Worm (Caenorhabditis elegans) whole organism, L4 larva: ENCODE data around the gene Y43F8C.23.
A peak's percentile ranks its signal among the peaks of the same experiment; 100 is the strongest.
"Not testable (repeated sequence)": the region's sequence is repeated elsewhere in the genome, so short reads cannot be mapped to it uniquely, and the experiment has no call there.

Experiments used
- D1046.2 ChIP-seq: fragments of 200-800 bp; sonication (Bioruptor generic); IDR thresholded peaks from 2 replicates; pipeline ENCODE4 v1.3.6; 2022; ENCODE audit warnings: missing genetic modification characterization, missing compliant biosample characterization
- F10B5.3 ChIP-seq: sonication (generic microtip); optimal IDR thresholded peaks from 2 replicates; lab custom pipeline; 2016; ENCODE audit warnings: mild to moderate bottlenecking, missing genetic modification characterization, missing compliant biosample characterization
- F26F4.8 ChIP-seq: fragments of 200-800 bp; sonication (Bioruptor generic); conservative IDR thresholded peaks from 2 replicates; pipeline ENCODE4 v1.3.6; 2022; ENCODE audit warnings: missing genetic modification characterization, missing compliant biosample characterization
- F44E2.7 ChIP-seq: fragments of 200-800 bp; sonication (Bioruptor generic); IDR thresholded peaks from 2 replicates; pipeline ENCODE4 v2.1.2; 2022; ENCODE audit warnings: missing genetic modification characterization, missing compliant biosample characterization
- R02D3.7 ChIP-seq: fragments of 150-350 bp; sonication (generic microtip); optimal IDR thresholded peaks from 3 replicates; lab custom pipeline; 2014; ENCODE audit warnings: missing biosample characterization, missing genetic modification characterization
- Y48G9A.11 ChIP-seq: fragments of 200-800 bp; sonication (Bioruptor generic); IDR thresholded peaks from 2 replicates; pipeline ENCODE4 v1.3.6; 2022; ENCODE audit warnings: missing genetic modification reagents, missing genetic modification characterization, missing compliant biosample characterization
- Y75B8A.6 ChIP-seq: fragments of 200-800 bp; sonication (Bioruptor generic); IDR thresholded peaks from 2 replicates; pipeline ENCODE4 v1.3.6; 2022; ENCODE audit warnings: missing genetic modification reagents, missing genetic modification characterization, missing compliant biosample characterization
- aha-1 ChIP-seq: fragments of 150-350 bp; peaks from one replicate; lab custom pipeline; 2014; ENCODE audit warnings: missing biosample characterization, missing genetic modification characterization
- ama-1 ChIP-seq: fragments of 150-350 bp; optimal IDR thresholded peaks from 2 replicates; lab custom pipeline; 2014; ENCODE audit warnings: inconsistent platforms, mixed read lengths
- arid-1 ChIP-seq: fragments of 200-800 bp; sonication (Bioruptor generic); conservative IDR thresholded peaks from 2 replicates; pipeline ENCODE4 v1.3.6; 2022; ENCODE audit warnings: missing genetic modification reagents, missing genetic modification characterization, missing compliant biosample characterization
- ceh-20 ChIP-seq: fragments of 200-800 bp; sonication (Bioruptor generic); IDR thresholded peaks from 2 replicates; pipeline ENCODE4 v1.3.6; 2022; ENCODE audit warnings: missing genetic modification reagents, missing genetic modification characterization, missing compliant biosample characterization
- ceh-44 ChIP-seq: fragments of 200-800 bp; sonication (Bioruptor generic); IDR thresholded peaks from 2 replicates; pipeline ENCODE4 v1.3.6; 2022; ENCODE audit warnings: missing genetic modification reagents, missing genetic modification characterization, missing compliant biosample characterization
- ces-1 ChIP-seq: fragments of 150-350 bp; sonication (generic microtip); optimal IDR thresholded peaks from 4 replicates; lab custom pipeline; 2014; ENCODE audit warnings: missing biosample characterization, missing genetic modification reagents, missing genetic modification characterization
- cey-2 ChIP-seq: sonication (generic microtip); optimal IDR thresholded peaks from 3 replicates; lab custom pipeline; 2017; ENCODE audit warnings: missing genetic modification characterization, mild to moderate bottlenecking, missing compliant biosample characterization, antibody characterized with exemption, borderline replicate concordance; ENCODE audit not compliant: insufficient read depth
- ctbp-1 ChIP-seq: fragments of 200-800 bp; sonication (Bioruptor generic); IDR thresholded peaks from 2 replicates; pipeline ENCODE4 v1.3.6; 2022; ENCODE audit warnings: missing genetic modification reagents, missing genetic modification characterization, missing compliant biosample characterization
- daf-16 ChIP-seq, 3 experiments: sonication (generic microtip); optimal IDR thresholded peaks; 2 replicates each; lab custom pipeline; 2016 to 2017; ENCODE audit warnings: missing genetic modification characterization in 3 of 3, missing genetic modification reagents in 3 of 3, mild to moderate bottlenecking in 2 of 3, missing compliant biosample characterization in 2 of 3, missing biosample characterization in 1 of 3, moderate library complexity in 1 of 3
- dmd-6 ChIP-seq: fragments of 200-800 bp; sonication (Bioruptor generic); IDR thresholded peaks from 2 replicates; pipeline ENCODE4 v1.3.6; 2022; ENCODE audit warnings: missing genetic modification reagents, missing genetic modification characterization, missing compliant biosample characterization
- dpl-1 ChIP-seq: fragments of 150-350 bp; optimal IDR thresholded peaks from 2 replicates; lab custom pipeline; 2014; ENCODE audit warnings: missing biosample characterization, missing genetic modification reagents, missing genetic modification characterization
- duxl-1 ChIP-seq: sonication (generic microtip); optimal IDR thresholded peaks from 2 replicates; lab custom pipeline; 2016; ENCODE audit warnings: mild to moderate bottlenecking, missing genetic modification characterization, moderate library complexity, missing compliant biosample characterization; ENCODE audit not compliant: poor library complexity
- dve-1 ChIP-seq: sonication (generic microtip); optimal IDR thresholded peaks from 2 replicates; lab custom pipeline; 2017; ENCODE audit warnings: antibody characterized with exemption, mild to moderate bottlenecking, missing genetic modification characterization, missing compliant biosample characterization; ENCODE audit not compliant: insufficient read depth
- egl-27 ChIP-seq: sonication (generic microtip); optimal IDR thresholded peaks from 3 replicates; lab custom pipeline; 2017; ENCODE audit warnings: missing biosample characterization, missing genetic modification reagents, missing genetic modification characterization
- fos-1 ChIP-seq: fragments of 150-350 bp; optimal IDR thresholded peaks from 2 replicates; lab custom pipeline; 2014; ENCODE audit warnings: missing biosample characterization, missing genetic modification characterization
- hif-1 ChIP-seq, 2 experiments: sonication (generic microtip); optimal IDR thresholded peaks; 2 replicates each; lab custom pipeline; 2016 to 2017; ENCODE audit warnings: missing compliant biosample characterization in 2 of 2, missing genetic modification characterization in 2 of 2, missing genetic modification reagents in 2 of 2, missing genotype in 2 of 2, mild to moderate bottlenecking in 1 of 2
- hlh-11 ChIP-seq: fragments of 200-800 bp; sonication (Bioruptor generic); optimal IDR thresholded peaks from 2 replicates; lab custom pipeline; 2018; ENCODE audit warnings: mild to moderate bottlenecking, missing genetic modification characterization, missing compliant biosample characterization
- hmg-1.1 ChIP-seq: fragments of 200-800 bp; sonication (Bioruptor generic); IDR thresholded peaks from 2 replicates; pipeline ENCODE4 v1.3.6; 2022; ENCODE audit warnings: missing genetic modification reagents, missing genetic modification characterization, missing compliant biosample characterization
- lin-1 ChIP-seq: fragments of 200-800 bp; sonication (Bioruptor generic); IDR thresholded peaks from 2 replicates; pipeline ENCODE4 v1.3.6; 2022; ENCODE audit warnings: missing genetic modification reagents, missing genetic modification characterization, missing compliant biosample characterization
- lin-13 ChIP-seq: fragments of 150-350 bp; optimal IDR thresholded peaks from 2 replicates; lab custom pipeline; 2014; ENCODE audit warnings: missing biosample characterization, missing genetic modification reagents, missing genetic modification characterization
- lin-15B ChIP-seq: fragments of 150-350 bp; sonication (generic microtip); optimal IDR thresholded peaks from 3 replicates; lab custom pipeline; 2014; ENCODE audit warnings: missing biosample characterization, missing genetic modification characterization
- mdl-1 ChIP-seq, 2 experiments: fragments of 150-350 bp in 1 of 2; sonication (generic microtip) in 1 of 2; optimal IDR thresholded peaks; 2 replicates each; lab custom pipeline; 2014 to 2017; ENCODE audit warnings: missing biosample characterization in 2 of 2, missing genetic modification characterization in 2 of 2
- mxl-3 ChIP-seq: fragments of 200-800 bp; sonication (Bioruptor generic); optimal IDR thresholded peaks from 2 replicates; lab custom pipeline; 2018; ENCODE audit warnings: mild to moderate bottlenecking, missing genetic modification characterization, missing compliant biosample characterization
- nhr-10 ChIP-seq: fragments of 150-350 bp; optimal IDR thresholded peaks from 2 replicates; lab custom pipeline; 2014; ENCODE audit warnings: missing biosample characterization, missing genetic modification characterization
- nhr-102 ChIP-seq: sonication (generic microtip); optimal IDR thresholded peaks from 2 replicates; lab custom pipeline; 2016; ENCODE audit warnings: mild to moderate bottlenecking, missing genetic modification characterization, moderate library complexity, missing compliant biosample characterization
- nhr-11 ChIP-seq: fragments of 150-350 bp; optimal IDR thresholded peaks from 2 replicates; lab custom pipeline; 2014; ENCODE audit warnings: missing biosample characterization, missing genetic modification characterization
- nhr-28 ChIP-seq: fragments of 150-350 bp; optimal IDR thresholded peaks from 2 replicates; lab custom pipeline; 2014; ENCODE audit warnings: missing biosample characterization, missing genetic modification characterization
- nhr-6 ChIP-seq: fragments of 150-350 bp; optimal IDR thresholded peaks from 2 replicates; lab custom pipeline; 2014; ENCODE audit warnings: missing biosample characterization, missing genetic modification characterization
- nhr-77 ChIP-seq: fragments of 150-350 bp; optimal IDR thresholded peaks from 2 replicates; lab custom pipeline; 2014; ENCODE audit warnings: missing biosample characterization, missing genetic modification characterization
- php-3 ChIP-seq: fragments of 200-800 bp; sonication (Bioruptor generic); IDR thresholded peaks from 2 replicates; pipeline ENCODE4 v1.3.6; 2022; ENCODE audit warnings: missing genetic modification reagents, missing genetic modification characterization, missing compliant biosample characterization
- pqm-1 ChIP-seq: sonication (generic microtip); optimal IDR thresholded peaks from 2 replicates; lab custom pipeline; 2017; ENCODE audit warnings: missing biosample characterization, missing genetic modification characterization
- saeg-2 ChIP-seq: fragments of 200-800 bp; sonication (Bioruptor generic); IDR thresholded peaks from 2 replicates; pipeline ENCODE4 v1.3.6; 2022; ENCODE audit warnings: missing genetic modification reagents, missing genetic modification characterization, missing compliant biosample characterization
- set-16 ChIP-seq: fragments of 200-800 bp; sonication (Bioruptor generic); IDR thresholded peaks from 2 replicates; pipeline ENCODE4 v1.3.6; 2022; ENCODE audit warnings: missing genetic modification reagents, missing genetic modification characterization, missing compliant biosample characterization
- skn-1 ChIP-seq: fragments of 150-350 bp; optimal IDR thresholded peaks from 2 replicates; lab custom pipeline; 2014; ENCODE audit warnings: missing biosample characterization, missing genetic modification characterization
- unc-39 ChIP-seq: sonication (generic microtip); optimal IDR thresholded peaks from 2 replicates; lab custom pipeline; 2017; ENCODE audit warnings: missing biosample characterization, missing genetic modification characterization
- zfp-3 ChIP-seq: fragments of 200-800 bp; sonication (Bioruptor generic); conservative IDR thresholded peaks from 2 replicates; pipeline ENCODE4 v1.3.6; 2022; ENCODE audit warnings: missing genetic modification reagents, missing genetic modification characterization, missing compliant biosample characterization

Gene Y43F8C.23

ce11 chrV:19711646-19712045 is at the start of gene Y43F8C.23:
TSS of gene Y43F8C.23 (minus strand) at chrV:19711746.
- TF ChIP-seq cey-2; Y48G9A.11 (GFP tag; lab: Robert Waterston, UW); ces-1 (GFP tag; lab: Kevin White, UChicago): not testable (repeated sequence)

ce11 chrV:19760751-19761150 is 49.2 kb upstream of the Y43F8C.23 start, which contains the start of gene M162.5:
TSS of gene M162.5 (plus strand) at chrV:19761051.
- TF ChIP-seq F10B5.3 (tag; lab: Kevin White, UChicago) (no peak), mxl-3 (GFP tag; lab: Kevin White, UChicago) (no peak), aha-1 (peak; percentile 42)
- TF ChIP-seq, all 104 proteins: peak for 1

ce11 chrV:19759282-19759681 is 47.7 kb upstream of the Y43F8C.23 start:
- TF ChIP-seq set-16 (peak; percentile 77), R02D3.7 (no peak), lin-15B (tag; lab: Kevin White, UChicago) (no peak), duxl-1 (no peak), aha-1 (peak; percentile 77)

DNA sequence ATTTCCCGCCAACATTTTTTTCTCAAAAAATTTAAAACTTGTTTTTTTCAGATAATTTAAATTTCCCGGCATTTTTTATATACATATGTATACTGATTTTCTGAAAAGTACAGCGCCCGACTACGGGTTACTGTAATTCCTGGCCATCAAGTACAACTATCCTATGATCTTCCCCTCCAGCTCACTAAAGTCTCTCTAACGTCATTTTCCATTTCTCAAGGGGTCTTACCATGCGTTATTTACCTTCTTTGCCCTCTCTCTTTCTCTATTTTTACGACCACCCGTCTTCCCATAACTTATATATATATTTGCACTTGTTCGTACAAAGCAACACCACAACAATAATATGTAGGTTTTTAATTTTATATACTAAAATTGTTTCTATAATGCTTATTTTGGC is 44.7 kb upstream of the Y43F8C.23 start, which contains the start of gene W04E12.9:
W04E12.9 (plus strand) TSS at position 301 of the 400 bp plus-strand sequence.
- TF ChIP-seq fos-1 (tag; lab: Kevin White, UChicago) = no peak
- TF ChIP-seq duxl-1 = no peak
- TF ChIP-seq nhr-11 (tag; lab: Kevin White, UChicago) = no peak

ce11 chrV:19755260-19755659 is 43.7 kb upstream of the Y43F8C.23 start, which contains the start of gene clec-50:
TSS of gene clec-50 (minus strand) at chrV:19755368.
- no peak for TF ChIP-seq nhr-10
- no peak for TF ChIP-seq F44E2.7 (GFP tag; lab: Robert Waterston, UW)
- TF ChIP-seq egl-27 (tag; lab: Kevin White, UChicago) = no peak
- TF ChIP-seq php-3 (GFP tag; lab: Robert Waterston, UW) = peak; percentile 80
- TF ChIP-seq skn-1 (tag; lab: Kevin White, UChicago) = no peak
- no peak for TF ChIP-seq zfp-3
- no peak for TF ChIP-seq ctbp-1
- no peak for TF ChIP-seq hif-1 (tag; optimal IDR thresholded peaks at IDR 0.05; lab: Kevin White, UChicago)
- TF ChIP-seq dpl-1 (GFP tag; lab: Kevin White, UChicago) = no peak
- no peak for TF ChIP-seq ceh-20
- no peak for TF ChIP-seq F26F4.8 (GFP tag; lab: Robert Waterston, UW)
- TF ChIP-seq saeg-2 (GFP tag; lab: Robert Waterston, UW) = no peak
- TF ChIP-seq nhr-28 (tag; lab: Kevin White, UChicago) = peak; percentile 75
- TF ChIP-seq pqm-1 (tag; lab: Kevin White, UChicago) = peak; percentile 84
- TF ChIP-seq nhr-6 = no peak
- peak; percentile 35 for TF ChIP-seq dve-1 (tag; lab: Kevin White, UChicago)
- no peak for TF ChIP-seq lin-13 (GFP tag; lab: Kevin White, UChicago)
- peak; percentile 95 for TF ChIP-seq dmd-6 (GFP tag; lab: Robert Waterston, UW)
- TF ChIP-seq ces-1 (GFP tag; lab: Kevin White, UChicago) = no peak
- no peak for TF ChIP-seq hmg-1.1
- no peak for TF ChIP-seq aha-1
- no peak for TF ChIP-seq unc-39 (tag; lab: Kevin White, UChicago)
- TF ChIP-seq hlh-11 (tag; lab: Kevin White, UChicago) = peak; percentile 68
- peak; percentile 89 for TF ChIP-seq mxl-3 (GFP tag; lab: Kevin White, UChicago)
- no peak for TF ChIP-seq arid-1 (GFP tag; lab: Robert Waterston, UW)
- no peak for TF ChIP-seq F10B5.3 (tag; lab: Kevin White, UChicago)
- peak; percentile 25 for TF ChIP-seq nhr-77 (tag; lab: Kevin White, UChicago)
- no peak for TF ChIP-seq ceh-44 (GFP tag; lab: Robert Waterston, UW)
- TF ChIP-seq lin-1 (GFP tag; lab: Robert Waterston, UW) = 0 out of 2 replicates have a peak, but pooled peaks have one; percentile 14
- TF ChIP-seq nhr-102 (tag; lab: Kevin White, UChicago) = no peak
- TF ChIP-seq R02D3.7 = no peak
- no peak for TF ChIP-seq ama-1 (lab: Kevin White, UChicago)
- TF ChIP-seq mdl-1 (tag; optimal IDR thresholded peaks at IDR 0.05; lab: Kevin White, UChicago) = no peak
- no peak for TF ChIP-seq Y75B8A.6 (GFP tag; lab: Robert Waterston, UW)
- TF ChIP-seq D1046.2 (GFP tag; lab: Robert Waterston, UW) = no peak
- TF ChIP-seq Y48G9A.11 (GFP tag; lab: Robert Waterston, UW) = no peak
- TF ChIP-seq daf-16 (GFP tag; optimal IDR thresholded peaks at IDR 0.05; lab: Kevin White, UChicago) = no peak
- peak; percentile 51 for TF ChIP-seq daf-16 (tag; optimal IDR thresholded peaks at IDR 0.05; lab: Kevin White, UChicago)
